Worm (Caenorhabditis elegans): ENCODE data around the gene nhr-32.

- no peak for TF ChIP-seq ztf-23 (GFP tag; IDR thresholded peaks at IDR 0.05)
- no peak for TF ChIP-seq klf-2 (GFP tag; conservative IDR thresholded peaks at IDR 0.05)
- TF ChIP-seq T22C8.4 (GFP tag; IDR thresholded peaks at IDR 0.05): no peak
- no peak for TF ChIP-seq med-1 (GFP tag; optimal IDR thresholded peaks at IDR 0.05; ENCODE audit: insufficient read depth)
- TF ChIP-seq flt-1 (GFP tag; IDR thresholded peaks at IDR 0.05): no peak
- no peak for TF ChIP-seq ztf-29 (GFP tag; IDR thresholded peaks at IDR 0.05)
- TF ChIP-seq cog-1 (tag; optimal IDR thresholded peaks at IDR 0.05): no peak
Measured at ce11 chrX:13286533-13286932, 34.8 kb downstream of the nhr-32 start, which contains the start of gene R04D3.2.

Measured in whole organism, midembryonic.